Fruit fly (Drosophila melanogaster): Measurements from ENCODE around the gene Mat89Ba.

The Mat89Ba gene

dm6 chr3R:16234745-16235149, 37.5 kb downstream of the Mat89Ba start (continued):
- no peak for TF ChIP-seq CG32532 (GFP tag; IDR thresholded peaks at IDR 0.05)
- no peak for TF ChIP-seq run (tag; optimal IDR thresholded peaks at IDR 0.05)
- TF ChIP-seq seq (GFP tag; IDR thresholded peaks at IDR 0.05), result no peak
- TF ChIP-seq twi (tag; optimal IDR thresholded peaks at IDR 0.05), result no peak
- TF ChIP-seq CG10209 (GFP tag; optimal IDR thresholded peaks at IDR 0.05), result no peak
- TF ChIP-seq CG15479 (GFP tag; optimal IDR thresholded peaks at IDR 0.05), result no peak
- peak; percentile 37 for TF ChIP-seq Hr3 (GFP tag; optimal IDR thresholded peaks at IDR 0.05)
- peak; percentile 53 for TF ChIP-seq CG13424 (tag; optimal IDR thresholded peaks at IDR 0.05)
- TF ChIP-seq CG4854 (GFP tag; optimal IDR thresholded peaks at IDR 0.05), result peak; percentile 9
- no peak for TF ChIP-seq z (GFP tag; IDR thresholded peaks at IDR 0.05)
- TF ChIP-seq CG4282 (GFP tag; optimal IDR thresholded peaks at IDR 0.05), result no peak
- TF ChIP-seq amos (GFP tag; IDR thresholded peaks at IDR 0.05; ENCODE audit: partially characterized antibody), result no peak
- no peak for TF ChIP-seq insv (GFP tag; optimal IDR thresholded peaks at IDR 0.05)
- no peak for TF ChIP-seq zen2 (GFP tag; IDR thresholded peaks at IDR 0.05; ENCODE audit: partially characterized antibody)
- TF ChIP-seq hb (GFP tag; IDR thresholded peaks at IDR 0.05; ENCODE audit: partially characterized antibody), result no peak
- no peak for TF ChIP-seq B-H2 (GFP tag; optimal IDR thresholded peaks at IDR 0.05)
- TF ChIP-seq tap (tag; optimal IDR thresholded peaks at IDR 0.05), result peak; percentile 8
- TF ChIP-seq Abd-B (GFP tag; optimal IDR thresholded peaks at IDR 0.05), result peak; percentile 31
- TF ChIP-seq pzg (GFP tag; optimal IDR thresholded peaks at IDR 0.05), result no peak
- TF ChIP-seq CG31224 (GFP tag; IDR thresholded peaks at IDR 0.05), result no peak
- TF ChIP-seq CG43689 (GFP tag; IDR thresholded peaks at IDR 0.05), result no peak
- no peak for TF ChIP-seq chif (GFP tag; optimal IDR thresholded peaks at IDR 0.05)
- no peak for TF ChIP-seq CG31365 (tag; optimal IDR thresholded peaks at IDR 0.05)
- TF ChIP-seq H15 (GFP tag; IDR thresholded peaks at IDR 0.05), result no peak
- TF ChIP-seq CG4424 (GFP tag; optimal IDR thresholded peaks at IDR 0.05), result peak; percentile 45
- no peak for TF ChIP-seq CG3995 (GFP tag; optimal IDR thresholded peaks at IDR 0.05)
- TF ChIP-seq ken (GFP tag; IDR thresholded peaks at IDR 0.05), result no peak
- no peak for TF ChIP-seq CG12219 (GFP tag; optimal IDR thresholded peaks at IDR 0.05)
- TF ChIP-seq Eip74EF (GFP tag; optimal IDR thresholded peaks at IDR 0.05), result peak in 1 of 2 experiments; percentile 17
- TF ChIP-seq BtbVII (GFP tag; optimal IDR thresholded peaks at IDR 0.05), result no peak
- TF ChIP-seq Antp (GFP tag; optimal IDR thresholded peaks at IDR 0.05), result no peak
- TF ChIP-seq Ravus (GFP tag; IDR thresholded peaks at IDR 0.05), result no peak
- TF ChIP-seq slou (GFP tag; optimal IDR thresholded peaks at IDR 0.05), result no peak
- TF ChIP-seq Deaf1 (tag; optimal IDR thresholded peaks at IDR 0.05), result no peak
- peak; percentile 64 for TF ChIP-seq CG2678 (tag; optimal IDR thresholded peaks at IDR 0.05)
- TF ChIP-seq ssp (GFP tag; IDR thresholded peaks at IDR 0.05), result no peak
- TF ChIP-seq CG2129 (GFP tag; IDR thresholded peaks at IDR 0.05; ENCODE audit: partially characterized antibody), result no peak
- peak; percentile 21 for TF ChIP-seq CG8359 (GFP tag; optimal IDR thresholded peaks at IDR 0.05; ENCODE audit: borderline replicate concordance)
- no peak for TF ChIP-seq tgo (GFP tag; IDR thresholded peaks at IDR 0.05)
- TF ChIP-seq D19B (GFP tag; optimal IDR thresholded peaks at IDR 0.05), result peak; percentile 47
- TF ChIP-seq CG12769 (tag; optimal IDR thresholded peaks at IDR 0.05), result no peak
- no peak for TF ChIP-seq Xrp1 (GFP tag; IDR thresholded peaks at IDR 0.05)
- no peak for TF ChIP-seq pb (GFP tag; optimal IDR thresholded peaks at IDR 0.05)
- TF ChIP-seq fd102C (GFP tag; optimal IDR thresholded peaks at IDR 0.05), result no peak
- TF ChIP-seq CG11093 (GFP tag; IDR thresholded peaks at IDR 0.05), result no peak
- peak; percentile 37 for TF ChIP-seq az2 (GFP tag; optimal IDR thresholded peaks at IDR 0.05)
- no peak for TF ChIP-seq row (GFP tag; IDR thresholded peaks at IDR 0.05)
- TF ChIP-seq CG4360 (GFP tag; IDR thresholded peaks at IDR 0.05), result no peak
- TF ChIP-seq CG1832 (GFP tag; optimal IDR thresholded peaks at IDR 0.05), result no peak
- TF ChIP-seq CG2116 (GFP tag; optimal IDR thresholded peaks at IDR 0.05), result no peak
- TF ChIP-seq pfk (GFP tag; optimal IDR thresholded peaks at IDR 0.05), result no peak
